2 fruit fly cellular contexts compared by ENCODE assay signal in the genomic region with DNA sequence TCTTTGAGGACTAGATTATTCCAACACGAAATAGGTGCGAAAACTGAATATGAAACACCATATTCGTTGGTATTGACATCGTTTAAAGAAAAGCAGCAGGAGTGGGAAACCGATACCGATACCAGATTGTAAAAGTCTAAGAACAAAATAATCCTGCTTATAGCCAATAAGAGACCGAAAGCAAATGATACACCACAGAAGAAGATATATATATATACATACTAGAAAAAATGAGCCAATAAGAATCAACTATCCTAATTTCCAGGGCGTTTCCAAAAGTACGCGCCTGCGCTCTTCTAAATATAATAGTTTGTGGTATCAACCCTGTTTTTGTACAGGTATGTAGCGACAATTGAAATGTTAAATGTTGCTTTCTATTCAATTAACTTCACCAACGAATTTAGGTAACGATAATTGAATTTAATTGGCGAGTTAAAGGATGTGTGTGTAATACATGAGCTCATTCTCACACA.
A peak's percentile ranks its signal among the peaks of the same experiment; 100 is the strongest.
TF ChIP-seq lines count a peak whose summit lies in the region.

Gene fuss, minus strand, starts transcription at position 51 of the 473 bp plus-strand sequence.

- TF ChIP-seq CTCF in whole organism, embryonic (GFP tag; optimal IDR thresholded peaks at IDR 0.05; lab: Kevin White, UChicago): no peak

TF ChIP-seq in whole organism, adult, 20 proteins besides CTCF, POLR2A, EP300 and RAD21:
- TF ChIP-seq kay (GFP tag; lab: Kevin White, UChicago; ENCODE audit: borderline replicate concordance) (peak; percentile 38), toe (GFP tag; optimal IDR thresholded peaks at IDR 0.05; lab: Kevin White, UChicago) (no peak)
TF ChIP-seq in whole organism, adult: peak in this region for 1.

TF ChIP-seq in whole organism, embryonic, 481 proteins besides CTCF, POLR2A, EP300 and RAD21:
- TF ChIP-seq cad (GFP tag; optimal IDR thresholded peaks at IDR 0.05; lab: Kevin White, UChicago) (no peak), Elba2 (GFP tag; optimal IDR thresholded peaks at IDR 0.05; lab: Kevin White, UChicago) (peak; percentile 79), CG14860 (GFP tag; IDR thresholded peaks at IDR 0.05; lab: Robert Waterston, UW; ENCODE audit: partially characterized antibody) (no peak), nerfin-1 (tag; optimal IDR thresholded peaks at IDR 0.05; lab: Kevin White, UChicago) (peak; percentile 54), Nf-YC (tag; optimal IDR thresholded peaks at IDR 0.05; lab: Kevin White, UChicago) (peak; percentile 96), Hr51 (GFP tag; optimal IDR thresholded peaks at IDR 0.05; lab: Kevin White, UChicago) (no peak), CG8944 (GFP tag; optimal IDR thresholded peaks at IDR 0.05; lab: Kevin White, UChicago) (no peak), CG2199 (GFP tag; IDR thresholded peaks at IDR 0.05; lab: Robert Waterston, UW) (0 out of 3 replicates have a peak, but pooled peaks have one; percentile 11), Nf-YB (GFP tag; optimal IDR thresholded peaks at IDR 0.05; lab: Kevin White, UChicago) (peak; percentile 93)

Comparison
In these comparisons a context has a peak if more than half of its experiments do, and no peak if none do; other contexts are left out.
1. Of the 1 proteins assayed by ChIP-seq in both whole organism, embryonic and whole organism, adult: peak only in whole organism, embryonic: none; only in whole organism, adult: kay; in both: none; in neither: 0.